Fruit fly (Drosophila melanogaster) whole organism, wandering third instar larva: ENCODE measurements around the gene Dad1.

Source experiments
- Abd-B ChIP-seq: fragments of >200 bp; optimal IDR thresholded peaks from 2 replicates; lab custom pipeline; 2017; ENCODE audit warnings: missing biosample characterization, missing genetic modification characterization
- CG32264 ChIP-seq: fragments of 200-800 bp; sonication (Bioruptor generic); optimal IDR thresholded peaks from 2 replicates; lab custom pipeline; 2016; ENCODE audit warnings: missing biosample characterization, missing genetic modification characterization
- CG9705 ChIP-seq: fragments of 200-800 bp; sonication (Bioruptor generic); optimal IDR thresholded peaks from 2 replicates; lab custom pipeline; 2018; ENCODE audit warnings: missing biosample characterization, mild to moderate bottlenecking, missing genetic modification characterization
- Dif ChIP-seq: fragments of 200-275, 200-300 bp; sonication (Bioruptor generic); optimal IDR thresholded peaks from 2 replicates; lab custom pipeline; 2018; ENCODE audit warnings: missing biosample characterization, missing genetic modification characterization; ENCODE audit not compliant: partially characterized antibody
- GATAd ChIP-seq: sonication (Bioruptor generic); optimal IDR thresholded peaks from 2 replicates; lab custom pipeline; 2016; ENCODE audit warnings: missing biosample characterization, missing genetic modification characterization
- HLH106 ChIP-seq: fragments of 200-800 bp; optimal IDR thresholded peaks from 3 replicates; lab custom pipeline; 2019; ENCODE audit warnings: missing biosample characterization, mild to moderate bottlenecking, missing genetic modification characterization, moderate library complexity
- Hnf4 ChIP-seq: fragments of 200-800 bp; sonication (Bioruptor generic); optimal IDR thresholded peaks from 2 replicates; lab custom pipeline; 2016; ENCODE audit warnings: missing biosample characterization, mild to moderate bottlenecking, missing genetic modification characterization
- Hr78 ChIP-seq: fragments of >200 bp; optimal IDR thresholded peaks from 2 replicates; lab custom pipeline; 2017; ENCODE audit warnings: missing biosample characterization, missing genetic modification characterization
- Hr83 ChIP-seq: fragments of 200-300 bp; sonication (Bioruptor generic); optimal IDR thresholded peaks from 2 replicates; lab custom pipeline; 2016; ENCODE audit warnings: missing biosample characterization, mild to moderate bottlenecking, missing genetic modification characterization, moderate library complexity; ENCODE audit not compliant: poor library complexity, severe bottlenecking
- Mio ChIP-seq: sonication (Bioruptor generic); optimal IDR thresholded peaks from 2 replicates; lab custom pipeline; 2016; ENCODE audit warnings: missing biosample characterization, missing genetic modification characterization
- Myc ChIP-seq: fragments of >200 bp; optimal IDR thresholded peaks from 2 replicates; lab custom pipeline; 2017
- N ChIP-seq: fragments of >200 bp; optimal IDR thresholded peaks from 2 replicates; lab custom pipeline; 2018; ENCODE audit warnings: missing biosample characterization, missing external identifiers, missing genetic modification characterization
- Rel ChIP-seq, 2 experiments: fragments of 200-800 bp; sonication (Bioruptor generic) in 1 of 2; optimal IDR thresholded peaks; 2 replicates in 1 of 2; 3 replicates in 1 of 2; lab custom pipeline; 2016 to 2019; ENCODE audit warnings: mild to moderate bottlenecking in 2 of 2, missing biosample characterization in 2 of 2, missing genetic modification characterization in 2 of 2, moderate library complexity in 1 of 2
- Sp1 ChIP-seq: fragments of 200-800 bp; sonication (Bioruptor generic); optimal IDR thresholded peaks from 3 replicates; lab custom pipeline; 2019; ENCODE audit warnings: missing biosample characterization, mild to moderate bottlenecking, missing genetic modification characterization, moderate library complexity
- br ChIP-seq: fragments of 200-800 bp; sonication (Bioruptor generic); optimal IDR thresholded peaks from 2 replicates; lab custom pipeline; 2016; ENCODE audit warnings: missing biosample characterization, missing genetic modification characterization
- brk ChIP-seq: fragments of 200-800 bp; sonication (Bioruptor generic); optimal IDR thresholded peaks from 2 replicates; lab custom pipeline; 2016; ENCODE audit warnings: missing biosample characterization, mild to moderate bottlenecking, missing genetic modification characterization
- dl ChIP-seq, 2 experiments: fragments of 175-275, 200-275 bp in 1 of 2; fragments of 200-275 bp in 1 of 2; sonication (Bioruptor generic); optimal IDR thresholded peaks; lab custom pipeline; 2018; ENCODE audit warnings: mild to moderate bottlenecking in 2 of 2, missing biosample characterization in 2 of 2, missing genetic modification characterization in 2 of 2, moderate library complexity in 2 of 2; ENCODE audit not compliant: partially characterized antibody in 2 of 2, insufficient read depth in 1 of 2
- dsf ChIP-seq: sonication (Bioruptor generic); optimal IDR thresholded peaks from 2 replicates; lab custom pipeline; 2016; ENCODE audit warnings: missing biosample characterization, missing genetic modification characterization, borderline replicate concordance
- foxo ChIP-seq, 2 experiments: fragments of 200-800 bp; sonication (Bioruptor generic); optimal IDR thresholded peaks; 2 replicates in 1 of 2; 3 replicates in 1 of 2; lab custom pipeline; 2016 to 2017; ENCODE audit warnings: missing biosample characterization in 2 of 2, missing genetic modification characterization in 2 of 2
- fru ChIP-seq: fragments of 200-800 bp; sonication (Bioruptor generic); optimal IDR thresholded peaks from 3 replicates; lab custom pipeline; 2016; ENCODE audit warnings: missing biosample characterization, mild to moderate bottlenecking, missing genetic modification characterization
- h ChIP-seq: fragments of 200-800 bp; sonication (Bioruptor generic); optimal IDR thresholded peaks from 3 replicates; lab custom pipeline; 2016; ENCODE audit warnings: missing biosample characterization, mild to moderate bottlenecking, missing genetic modification characterization
- lola ChIP-seq: fragments of >200 bp; optimal IDR thresholded peaks from 2 replicates; lab custom pipeline; 2017; ENCODE audit warnings: missing biosample characterization, missing genetic modification characterization
- psq ChIP-seq: fragments of 200-800 bp; sonication (Bioruptor generic); optimal IDR thresholded peaks from 3 replicates; lab custom pipeline; 2017; ENCODE audit warnings: missing biosample characterization, mild to moderate bottlenecking, missing genetic modification characterization, moderate library complexity
- rgr ChIP-seq: fragments of 200-800 bp; sonication (Bioruptor generic); optimal IDR thresholded peaks from 3 replicates; lab custom pipeline; 2016; ENCODE audit warnings: missing biosample characterization, mild to moderate bottlenecking, missing genetic modification characterization
- sage ChIP-seq: fragments of 200-800 bp; sonication (Bioruptor generic); optimal IDR thresholded peaks from 2 replicates; lab custom pipeline; 2016; ENCODE audit warnings: missing biosample characterization, mild to moderate bottlenecking, missing genetic modification characterization
- sv ChIP-seq: fragments of 200-800 bp; sonication (Bioruptor generic); optimal IDR thresholded peaks from 3 replicates; lab custom pipeline; 2016; ENCODE audit warnings: missing biosample characterization, missing genetic modification characterization
- tai ChIP-seq: sonication (Bioruptor generic); optimal IDR thresholded peaks from 2 replicates; lab custom pipeline; 2016; ENCODE audit warnings: missing biosample characterization, missing genetic modification characterization
- woc ChIP-seq: sonication (Bioruptor generic); optimal IDR thresholded peaks from 2 replicates; lab custom pipeline; 2016; ENCODE audit warnings: missing biosample characterization, mild to moderate bottlenecking, missing genetic modification characterization

The Dad1 gene

dm6 chr2L:8346260-8346659, 37.7 kb downstream of the Dad1 start, which contains the start of gene CG7778:
CG7778 (plus strand) TSS chr2L:8346620.
- no peak for TF ChIP-seq rgr (GFP tag; lab: Kevin White, UChicago)
- TF ChIP-seq HLH106 (tag; lab: Kevin White, UChicago): no peak
- TF ChIP-seq Dif (GFP tag; lab: Kevin White, UChicago): peak; percentile 26

- TF ChIP-seq h (GFP tag; lab: Kevin White, UChicago): peak; percentile 63
- no peak for TF ChIP-seq Rel (GFP tag; optimal IDR thresholded peaks at IDR 0.05; lab: Kevin White, UChicago)
- peak; percentile 20 for TF ChIP-seq Rel (tag; optimal IDR thresholded peaks at IDR 0.05; lab: Kevin White, UChicago)
- TF ChIP-seq fru (GFP tag; lab: Kevin White, UChicago): no peak
Measured at dm6 chr2L:8344536-8344935, 39.4 kb downstream of the Dad1 start.

dm6 chr2L:8342395-8342794, 41.5 kb downstream of the Dad1 start, which contains the start of gene CG14273:
CG14273 (plus strand) TSS chr2L:8342695.
- TF ChIP-seq CG32264 (no peak), Hr78 (GFP tag; lab: Kevin White, UChicago) (no peak), fru (GFP tag; lab: Kevin White, UChicago) (no peak), br (GFP tag; lab: Kevin White, UChicago) (no peak), brk (GFP tag; lab: Kevin White, UChicago) (no peak), Hr83 (GFP tag; lab: Kevin White, UChicago) (no peak), N (GFP tag; lab: Kevin White, UChicago) (no peak), Hnf4 (GFP tag; lab: Kevin White, UChicago) (no peak), tai (GFP tag; lab: Kevin White, UChicago) (no peak), HLH106 (tag; lab: Kevin White, UChicago) (no peak), Sp1 (GFP tag; lab: Kevin White, UChicago) (no peak)

dm6 chr2L:8339751-8340349, 44.1 kb downstream of the Dad1 start:
- TF ChIP-seq dl (GFP tag; optimal IDR thresholded peaks at IDR 0.05; lab: Kevin White, UChicago; ENCODE audit: insufficient read depth in 1 of 2, partially characterized antibody in 2 of 2) (no peak), br (GFP tag; lab: Kevin White, UChicago) (no peak), tai (GFP tag; lab: Kevin White, UChicago) (no peak), Rel (GFP tag; optimal IDR thresholded peaks at IDR 0.05; lab: Kevin White, UChicago) (no peak), Rel (tag; optimal IDR thresholded peaks at IDR 0.05; lab: Kevin White, UChicago) (peak; percentile 96), rgr (GFP tag; lab: Kevin White, UChicago) (no peak), brk (GFP tag; lab: Kevin White, UChicago) (no peak)

- TF ChIP-seq sv (no peak), Hr83 (GFP tag; lab: Kevin White, UChicago) (no peak), N (GFP tag; lab: Kevin White, UChicago) (no peak), CG32264 (no peak), CG9705 (GFP tag; lab: Kevin White, UChicago) (no peak), HLH106 (tag; lab: Kevin White, UChicago) (no peak), lola (GFP tag; lab: Kevin White, UChicago) (no peak), h (GFP tag; lab: Kevin White, UChicago) (no peak), dl (GFP tag; optimal IDR thresholded peaks at IDR 0.05; lab: Kevin White, UChicago; ENCODE audit: insufficient read depth in 1 of 2, partially characterized antibody in 2 of 2) (no peak), br (GFP tag; lab: Kevin White, UChicago) (no peak), Mio (no peak), tai (GFP tag; lab: Kevin White, UChicago) (no peak), psq (GFP tag; lab: Kevin White, UChicago) (no peak), dsf (GFP tag; lab: Kevin White, UChicago) (no peak), sage (no peak)
Measured at dm6 chr2L:8338039-8338438, 45.9 kb downstream of the Dad1 start, which contains the start of gene witty. witty (plus strand) TSS chr2L:8338287.

dm6 chr2L:8334705-8335104, 49.2 kb downstream of the Dad1 start:
- TF ChIP-seq Sp1 (GFP tag; lab: Kevin White, UChicago) (no peak), br (GFP tag; lab: Kevin White, UChicago) (no peak), Mio (no peak), Abd-B (GFP tag; lab: Kevin White, UChicago) (no peak), rgr (GFP tag; lab: Kevin White, UChicago) (no peak), Myc (lab: Kevin White, UChicago) (peak; percentile 2), Rel (GFP tag; optimal IDR thresholded peaks at IDR 0.05; lab: Kevin White, UChicago) (no peak), Rel (tag; optimal IDR thresholded peaks at IDR 0.05; lab: Kevin White, UChicago) (no peak), woc (GFP tag; lab: Kevin White, UChicago) (no peak), GATAd (GFP tag; lab: Kevin White, UChicago) (no peak), foxo (GFP tag; optimal IDR thresholded peaks at IDR 0.05; lab: Kevin White, UChicago) (no peak), sage (no peak), Dif (GFP tag; lab: Kevin White, UChicago) (peak; percentile 76), HLH106 (tag; lab: Kevin White, UChicago) (no peak), Hr78 (GFP tag; lab: Kevin White, UChicago) (no peak), dsf (GFP tag; lab: Kevin White, UChicago) (no peak)
